Fruit fly (Drosophila melanogaster) whole organism, embryonic: ENCODE data around the gene brv3.

ENCODE experiments used
- Asciz ChIP-seq: fragments of 200-800 bp; sonication (Bioruptor generic); optimal IDR thresholded peaks from 2 replicates; lab custom pipeline; 2017; ENCODE audit warnings: missing biosample characterization, mild to moderate bottlenecking, missing genetic modification characterization, missing genetic modification reagents
- Bteb2 ChIP-seq: fragments of 200-800 bp; sonication (Bioruptor generic); optimal IDR thresholded peaks from 2 replicates; lab custom pipeline; 2016; ENCODE audit warnings: missing biosample characterization, missing genetic modification characterization
- C15 ChIP-seq: fragments of 200-800 bp; sonication (Bioruptor generic); IDR thresholded peaks from 3 replicates; pipeline ENCODE4 v1.3.6; 2022; ENCODE audit warnings: missing biosample characterization, missing genetic modification characterization
- CG10147 ChIP-seq: fragments of 200-800 bp; sonication (Bioruptor generic); optimal IDR thresholded peaks from 2 replicates; lab custom pipeline; 2019; ENCODE audit warnings: missing biosample characterization, mild to moderate bottlenecking, missing genetic modification characterization, moderate library complexity
- CG1024 ChIP-seq: fragments of 200-800 bp; sonication (Bioruptor generic); IDR thresholded peaks from 2 replicates; pipeline ENCODE4 v1.3.6; 2022; ENCODE audit warnings: missing biosample characterization, missing genetic modification characterization
- CG10267 ChIP-seq: fragments of 200-800 bp; sonication (Bioruptor generic); optimal IDR thresholded peaks from 2 replicates; lab custom pipeline; 2018; ENCODE audit warnings: missing biosample characterization, mild to moderate bottlenecking, missing genetic modification characterization, moderate library complexity
- CG11247 ChIP-seq: fragments of 200-800 bp; sonication (Bioruptor generic); IDR thresholded peaks from 2 replicates; pipeline ENCODE4 v1.3.6; 2022; ENCODE audit warnings: missing biosample characterization, missing genetic modification characterization
- CG11696 ChIP-seq: fragments of 200-800 bp; sonication (Bioruptor generic); IDR thresholded peaks from 2 replicates; pipeline ENCODE4 v1.3.6; 2022; ENCODE audit warnings: missing biosample characterization, missing genetic modification characterization
- CG13287 ChIP-seq: fragments of 200-800 bp; sonication (Bioruptor generic); IDR thresholded peaks from 2 replicates; pipeline ENCODE4 v1.3.6; 2022; ENCODE audit warnings: missing biosample characterization, missing genetic modification characterization; ENCODE audit not compliant: partially characterized antibody
- CG13775 ChIP-seq: fragments of 200-800 bp; sonication (Bioruptor generic); optimal IDR thresholded peaks from 3 replicates; lab custom pipeline; 2017; ENCODE audit warnings: missing biosample characterization, mild to moderate bottlenecking, missing genetic modification characterization
- CG1603 ChIP-seq: fragments of 200-800 bp; sonication (Bioruptor generic); optimal IDR thresholded peaks from 2 replicates; lab custom pipeline; 2019; ENCODE audit warnings: missing biosample characterization, mild to moderate bottlenecking, missing genetic modification characterization, moderate library complexity
- CG16813 ChIP-seq: fragments of 200-800 bp; sonication (Bioruptor generic); IDR thresholded peaks from 3 replicates; pipeline ENCODE4 v1.3.6; 2022; ENCODE audit warnings: missing biosample characterization, missing genetic modification characterization; ENCODE audit not compliant: partially characterized antibody
- CG16815 ChIP-seq: fragments of 200-800 bp; sonication (Bioruptor generic); optimal IDR thresholded peaks from 3 replicates; lab custom pipeline; 2017; ENCODE audit warnings: missing biosample characterization, mild to moderate bottlenecking, missing genetic modification characterization
- CG2199 ChIP-seq: fragments of 200-800 bp; sonication (Bioruptor generic); IDR thresholded peaks from 3 replicates; pipeline ENCODE4 v1.3.6; 2022; ENCODE audit warnings: missing biosample characterization, missing genetic modification characterization
- CG4282 ChIP-seq: fragments of 200-800 bp; sonication (Bioruptor generic); optimal IDR thresholded peaks from 2 replicates; lab custom pipeline; 2016; ENCODE audit warnings: missing biosample characterization, missing genetic modification characterization
- CG4707 ChIP-seq: fragments of 200-800 bp; sonication (Bioruptor generic); optimal IDR thresholded peaks from 2 replicates; lab custom pipeline; 2018; ENCODE audit warnings: missing biosample characterization, mild to moderate bottlenecking, missing genetic modification characterization, moderate library complexity
- CG6272 ChIP-seq: fragments of 200-800 bp; sonication (Bioruptor generic); IDR thresholded peaks from 2 replicates; pipeline ENCODE4 v1.3.6; 2022; ENCODE audit warnings: missing biosample characterization, missing genetic modification characterization
- CG8281 ChIP-seq: fragments of 200-800 bp; sonication (Bioruptor generic); optimal IDR thresholded peaks from 2 replicates; lab custom pipeline; 2018; ENCODE audit warnings: missing biosample characterization, mild to moderate bottlenecking, missing genetic modification characterization, moderate library complexity
- CG9437 ChIP-seq: fragments of 200-800 bp; sonication (Bioruptor generic); optimal IDR thresholded peaks from 2 replicates; lab custom pipeline; 2018; ENCODE audit warnings: missing biosample characterization, mild to moderate bottlenecking, missing genetic modification characterization
- CG9932 ChIP-seq: fragments of 200-800 bp; sonication (Bioruptor generic); IDR thresholded peaks from 2 replicates; pipeline ENCODE4 v1.3.6; 2022; ENCODE audit warnings: missing biosample characterization, missing genetic modification characterization
- CrebB ChIP-seq: fragments of 200-800 bp; sonication (Bioruptor generic); optimal IDR thresholded peaks from 3 replicates; lab custom pipeline; 2018; ENCODE audit warnings: missing biosample characterization, mild to moderate bottlenecking, missing genetic modification characterization
- Drgx ChIP-seq: fragments of 200-800 bp; sonication (Bioruptor generic); IDR thresholded peaks from 2 replicates; pipeline ENCODE4 v1.3.6; 2022; ENCODE audit warnings: missing biosample characterization, missing genetic modification characterization
- NFAT ChIP-seq: fragments of 200-800 bp; sonication (Bioruptor generic); IDR thresholded peaks from 2 replicates; pipeline ENCODE4 v1.3.6; 2022; ENCODE audit warnings: missing biosample characterization, missing genetic modification characterization
- Ptx1 ChIP-seq: fragments of 200-800 bp; sonication (Bioruptor generic); IDR thresholded peaks from 2 replicates; pipeline ENCODE4 v1.3.6; 2022; ENCODE audit warnings: missing biosample characterization, missing genetic modification characterization
- Sox102F ChIP-seq: fragments of 200-800 bp; sonication (Bioruptor generic); optimal IDR thresholded peaks from 2 replicates; lab custom pipeline; 2018; ENCODE audit warnings: missing biosample characterization, mild to moderate bottlenecking, missing genetic modification characterization, moderate library complexity
- Usf ChIP-seq: fragments of 200-800 bp; sonication (Bioruptor generic); optimal IDR thresholded peaks from 2 replicates; lab custom pipeline; 2017; ENCODE audit warnings: missing genotype, missing biosample characterization, missing genetic modification characterization
- ap ChIP-seq: fragments of 200-800 bp; sonication (Bioruptor generic); IDR thresholded peaks from 2 replicates; pipeline ENCODE4 v1.3.6; 2022; ENCODE audit warnings: missing biosample characterization, missing genetic modification characterization
- ase ChIP-seq: fragments of 200-800 bp; sonication (Bioruptor generic); IDR thresholded peaks from 3 replicates; pipeline ENCODE4 v1.3.6; 2022; ENCODE audit warnings: missing biosample characterization, missing genetic modification characterization
- bcd ChIP-seq: fragments of 200-800 bp; sonication (Bioruptor generic); optimal IDR thresholded peaks from 2 replicates; lab custom pipeline; 2017; ENCODE audit warnings: missing biosample characterization, mild to moderate bottlenecking, missing genetic modification characterization
- bigmax ChIP-seq: fragments of 200-800 bp; sonication (Bioruptor generic); optimal IDR thresholded peaks from 2 replicates; lab custom pipeline; 2018; ENCODE audit warnings: missing biosample characterization, mild to moderate bottlenecking, missing genetic modification characterization
- bsh ChIP-seq, 2 experiments: fragments of 200-800 bp; sonication (Bioruptor generic); optimal IDR thresholded peaks; 2 replicates each; lab custom pipeline; 2017 to 2018; ENCODE audit warnings: mild to moderate bottlenecking in 2 of 2, missing biosample characterization in 2 of 2, missing genetic modification characterization in 2 of 2, moderate library complexity in 1 of 2
- cg ChIP-seq: fragments of 200-800 bp; sonication (Bioruptor generic); optimal IDR thresholded peaks from 3 replicates; lab custom pipeline; 2019; ENCODE audit warnings: missing biosample characterization, mild to moderate bottlenecking, missing genetic modification characterization, moderate library complexity
- fd96Cb ChIP-seq: fragments of 200-800 bp; sonication (Bioruptor generic); optimal IDR thresholded peaks from 2 replicates; lab custom pipeline; 2018; ENCODE audit warnings: missing biosample characterization, mild to moderate bottlenecking, missing genetic modification characterization, moderate library complexity
- gem ChIP-seq: fragments of 200-800 bp; sonication (Bioruptor generic); optimal IDR thresholded peaks from 2 replicates; lab custom pipeline; 2019; ENCODE audit warnings: missing biosample characterization, mild to moderate bottlenecking, missing genetic modification characterization, moderate library complexity
- grn ChIP-seq: fragments of 200-800 bp; sonication (Bioruptor generic); optimal IDR thresholded peaks from 3 replicates; lab custom pipeline; 2017; ENCODE audit warnings: missing biosample characterization, missing genetic modification characterization
- gsb-n ChIP-seq: fragments of 200-800 bp; sonication (Bioruptor generic); optimal IDR thresholded peaks from 3 replicates; lab custom pipeline; 2018; ENCODE audit warnings: missing biosample characterization, mild to moderate bottlenecking, missing genetic modification characterization
- knrl ChIP-seq: fragments of 200-800 bp; sonication (Bioruptor generic); IDR thresholded peaks from 3 replicates; pipeline ENCODE4 v1.3.6; 2022; ENCODE audit warnings: missing biosample characterization, missing genetic modification characterization; ENCODE audit not compliant: partially characterized antibody
- lab ChIP-seq: fragments of 200-800 bp; sonication (Bioruptor generic); optimal IDR thresholded peaks from 3 replicates; lab custom pipeline; 2017; ENCODE audit warnings: missing biosample characterization, missing genetic modification characterization, mild to moderate bottlenecking, moderate library complexity, missing genetic modification reagents
- lmd ChIP-seq: fragments of 200-800 bp; sonication (Bioruptor generic); IDR thresholded peaks from 2 replicates; pipeline ENCODE4 v1.3.6; 2022; ENCODE audit warnings: missing biosample characterization, missing genetic modification characterization
- mld ChIP-seq: fragments of 200-800 bp; sonication (Bioruptor generic); IDR thresholded peaks from 3 replicates; pipeline ENCODE4 v1.3.6; 2022; ENCODE audit warnings: missing biosample characterization, missing genetic modification characterization; ENCODE audit not compliant: partially characterized antibody
- nom ChIP-seq: fragments of 200-800 bp; sonication (Bioruptor generic); optimal IDR thresholded peaks from 2 replicates; lab custom pipeline; 2017; ENCODE audit warnings: missing biosample characterization, missing genetic modification characterization, mild to moderate bottlenecking, moderate library complexity, missing genetic modification reagents
- onecut ChIP-seq: fragments of 200-800 bp; sonication (Bioruptor generic); IDR thresholded peaks from 2 replicates; pipeline ENCODE4 v1.3.6; 2022; ENCODE audit warnings: missing biosample characterization, missing genetic modification characterization
- pan ChIP-seq, 4 experiments: fragments of >200 bp in 3 of 4; fragments of 200-800 bp in 1 of 4; sonication (Bioruptor generic) in 1 of 4; optimal IDR thresholded peaks in 3 of 4; IDR thresholded peaks in 1 of 4; 2 replicates each; pipeline versions ENCODE4 v1.3.6 to Lab custom; 2017 to 2022; ENCODE audit warnings: missing biosample characterization in 2 of 4, missing genetic modification characterization in 2 of 4, mixed read lengths in 1 of 4
- sens ChIP-seq: fragments of 200-800 bp; sonication (Bioruptor generic); peaks from one replicate; lab custom pipeline; 2016; ENCODE audit warnings: missing biosample characterization, missing genetic modification characterization
- sim ChIP-seq: fragments of 200-800 bp; sonication (Bioruptor generic); IDR thresholded peaks from 2 replicates; pipeline ENCODE4 v1.3.6; 2022; ENCODE audit warnings: missing biosample characterization, missing genetic modification characterization
- sna ChIP-seq: fragments of 200-800 bp; sonication (Bioruptor generic); IDR thresholded peaks from 2 replicates; pipeline ENCODE4 v1.3.6; 2022; ENCODE audit warnings: missing biosample characterization, missing genetic modification characterization; ENCODE audit not compliant: partially characterized antibody
- z ChIP-seq: fragments of 200-800 bp; sonication (Bioruptor generic); IDR thresholded peaks from 3 replicates; pipeline ENCODE4 v1.3.6; 2022; ENCODE audit warnings: missing biosample characterization, missing genetic modification characterization
- zfh2 ChIP-seq: fragments of 200-800 bp; sonication (Bioruptor generic); optimal IDR thresholded peaks from 2 replicates; lab custom pipeline; 2016; ENCODE audit warnings: missing biosample characterization, missing genetic modification characterization

Gene brv3

dm6 chrX:2648959-2649358, 24.6 kb upstream of the brv3 start:
- TF ChIP-seq mld (GFP tag; lab: Robert Waterston, UW) (no peak), cg (GFP tag; lab: Kevin White, UChicago) (no peak), Bteb2 (GFP tag; lab: Kevin White, UChicago) (no peak), Usf (GFP tag; lab: Kevin White, UChicago) (no peak), Sox102F (GFP tag; lab: Kevin White, UChicago) (no peak), sim (GFP tag; lab: Robert Waterston, UW) (no peak), CG4707 (GFP tag; lab: Kevin White, UChicago) (no peak), CG16815 (GFP tag; lab: Kevin White, UChicago) (no peak), ase (GFP tag; lab: Robert Waterston, UW) (no peak), CG10147 (GFP tag; lab: Kevin White, UChicago) (no peak), nom (GFP tag; lab: Kevin White, UChicago) (peak; percentile 1), Asciz (peak; percentile 5), CG13775 (no peak), bcd (no peak), CG1603 (tag; lab: Kevin White, UChicago) (no peak), grn (GFP tag; lab: Kevin White, UChicago) (no peak), gem (tag; lab: Kevin White, UChicago) (peak; percentile 12), CG11247 (GFP tag; lab: Robert Waterston, UW) (no peak), lab (GFP tag; lab: Kevin White, UChicago) (no peak), fd96Cb (tag; lab: Kevin White, UChicago) (no peak), CG8281 (tag; lab: Kevin White, UChicago) (no peak), sna (no peak)

- peak; percentile 25 for TF ChIP-seq sens (GFP tag; lab: Kevin White, UChicago)
- peak; percentile 25; the same call in 1 of the 2 replicates for TF ChIP-seq CG9932 (GFP tag; lab: Robert Waterston, UW)
- TF ChIP-seq CG10267 (tag; lab: Kevin White, UChicago), result no peak
- TF ChIP-seq zfh2 (GFP tag; lab: Kevin White, UChicago), result peak; percentile 13
- TF ChIP-seq Drgx (GFP tag; lab: Robert Waterston, UW), result peak; percentile 40
- no peak for TF ChIP-seq CG2199 (GFP tag; lab: Robert Waterston, UW)
- no peak for TF ChIP-seq bigmax (GFP tag; lab: Kevin White, UChicago)
- no peak for TF ChIP-seq onecut (GFP tag; lab: Robert Waterston, UW)
- TF ChIP-seq C15 (GFP tag; lab: Robert Waterston, UW), result no peak
- TF ChIP-seq Ptx1 (GFP tag; lab: Robert Waterston, UW), result 0 out of 2 replicates have a peak, but pooled peaks have one; percentile 21
- TF ChIP-seq ap (GFP tag; lab: Robert Waterston, UW), result no peak
- no peak for TF ChIP-seq gsb-n (tag; lab: Kevin White, UChicago)
- no peak for TF ChIP-seq CG4282 (GFP tag; lab: Kevin White, UChicago)
- TF ChIP-seq pan (optimal IDR thresholded peaks at IDR 0.05; lab: Kevin White, UChicago), result no peak
- TF ChIP-seq pan (GFP tag; optimal IDR thresholded peaks at IDR 0.05 in 1 of 2, IDR thresholded peaks at IDR 0.05 in 1 of 2), result no peak
- 0 out of 2 replicates have a peak, but pooled peaks have one; percentile 64 for TF ChIP-seq CG11696 (GFP tag; lab: Robert Waterston, UW)
- peak; percentile 41; the same call in 1 of the 3 replicates for TF ChIP-seq z (GFP tag; lab: Robert Waterston, UW)
- peak; percentile 20; the same call in 1 of the 2 replicates for TF ChIP-seq lmd
- 0 out of 3 replicates have a peak, but pooled peaks have one; percentile 18 for TF ChIP-seq ase (GFP tag; lab: Robert Waterston, UW)
- TF ChIP-seq CG16813 (GFP tag; lab: Robert Waterston, UW), result no peak
- no peak for TF ChIP-seq CG6272 (GFP tag; lab: Robert Waterston, UW)
- TF ChIP-seq CrebB (tag; lab: Kevin White, UChicago), result no peak
- TF ChIP-seq CG9437 (GFP tag; lab: Kevin White, UChicago), result no peak
- 0 out of 3 replicates have a peak, but pooled peaks have one; percentile 6 for TF ChIP-seq knrl (GFP tag; lab: Robert Waterston, UW)
- 0 out of 2 replicates have a peak, but pooled peaks have one; percentile 45 for TF ChIP-seq NFAT (GFP tag; lab: Robert Waterston, UW)
- TF ChIP-seq bsh (GFP tag; optimal IDR thresholded peaks at IDR 0.05; lab: Kevin White, UChicago), result peak in 1 of 2 experiments; percentile 51
- no peak for TF ChIP-seq CG13287 (GFP tag; lab: Robert Waterston, UW)
- TF ChIP-seq CG1024 (GFP tag; lab: Robert Waterston, UW), result no peak
Measured at dm6 chrX:2647950-2648613, 23.7 kb upstream of the brv3 start.
